Fruit fly (Drosophila melanogaster): Measurements from ENCODE around the gene Gug.

The Gug gene

dm6 chr3L:8441745-8442575 lies 7.8 kb upstream of the Gug start, which contains the start of gene Unr (continued):
- no peak; the same call in 1 of the 2 replicates for TF ChIP-seq amos (GFP tag; IDR thresholded peaks at IDR 0.05; ENCODE audit: partially characterized antibody)
- peak; percentile 69 for TF ChIP-seq dm (GFP tag; optimal IDR thresholded peaks at IDR 0.05)
- TF ChIP-seq CG12219 (GFP tag; optimal IDR thresholded peaks at IDR 0.05): peak; percentile 55
- peak; percentile 39 for TF ChIP-seq Jarid2 (GFP tag; optimal IDR thresholded peaks at IDR 0.05)
- TF ChIP-seq CG4282 (GFP tag; optimal IDR thresholded peaks at IDR 0.05): peak; percentile 58
- TF ChIP-seq CG8281 (tag; optimal IDR thresholded peaks at IDR 0.05): peak; percentile 52
- TF ChIP-seq stwl (tag; optimal IDR thresholded peaks at IDR 0.05): peak; percentile 49
- TF ChIP-seq Poxn (GFP tag; IDR thresholded peaks at IDR 0.05): no peak
- peak; percentile 75 for TF ChIP-seq bcd (GFP tag; optimal IDR thresholded peaks at IDR 0.05)
- peak; percentile 54 for TF ChIP-seq tap (tag; optimal IDR thresholded peaks at IDR 0.05)
- TF ChIP-seq CG8089 (GFP tag; optimal IDR thresholded peaks at IDR 0.05): peak; percentile 52
- TF ChIP-seq scrt (GFP tag; optimal IDR thresholded peaks at IDR 0.05): peak; percentile 57
- TF ChIP-seq CG6654 (GFP tag; optimal IDR thresholded peaks at IDR 0.05): peak; percentile 4
- TF ChIP-seq CG12942 (GFP tag; optimal IDR thresholded peaks at IDR 0.05): peak; percentile 76
- TF ChIP-seq Hr39 (optimal IDR thresholded peaks at IDR 0.05): no peak
- peak; percentile 53 for TF ChIP-seq eyg (GFP tag; optimal IDR thresholded peaks at IDR 0.05)
- peak; percentile 85 for TF ChIP-seq CG13624 (GFP tag; optimal IDR thresholded peaks at IDR 0.05)
- no peak for TF ChIP-seq mld (GFP tag; IDR thresholded peaks at IDR 0.05; ENCODE audit: partially characterized antibody)
- peak; percentile 15; the same call in 1 of the 3 replicates for TF ChIP-seq CG14860 (GFP tag; IDR thresholded peaks at IDR 0.05; ENCODE audit: partially characterized antibody)
- no peak for TF ChIP-seq pita (GFP tag; optimal IDR thresholded peaks at IDR 0.05)
- peak; percentile 67 for TF ChIP-seq CG18476 (GFP tag; optimal IDR thresholded peaks at IDR 0.05)
- no peak for TF ChIP-seq CG34224 (GFP tag; IDR thresholded peaks at IDR 0.05; ENCODE audit: partially characterized antibody)
- no peak; the same call in 1 of the 2 replicates for TF ChIP-seq CG14667 (GFP tag; IDR thresholded peaks at IDR 0.05)
- TF ChIP-seq ttk (GFP tag; IDR thresholded peaks at IDR 0.05): peak; percentile 50; the same call in 1 of the 2 replicates
- peak; percentile 79 for TF ChIP-seq CG17385 (GFP tag; optimal IDR thresholded peaks at IDR 0.05)
- peak; percentile 76 for TF ChIP-seq slp2 (GFP tag; optimal IDR thresholded peaks at IDR 0.05)
- TF ChIP-seq usp (GFP tag; optimal IDR thresholded peaks at IDR 0.05): no peak
- TF ChIP-seq CG7987 (GFP tag; optimal IDR thresholded peaks at IDR 0.05): peak; percentile 72
- TF ChIP-seq CG10462 (GFP tag; optimal IDR thresholded peaks at IDR 0.05): peak; percentile 46
- TF ChIP-seq HmgZ (tag; optimal IDR thresholded peaks at IDR 0.05): peak; percentile 88
- peak; percentile 85 for TF ChIP-seq sob (GFP tag; IDR thresholded peaks at IDR 0.05)
- no peak for TF ChIP-seq CG7963 (GFP tag; IDR thresholded peaks at IDR 0.05; ENCODE audit: partially characterized antibody)
- no peak for TF ChIP-seq danr (GFP tag; IDR thresholded peaks at IDR 0.05)
- TF ChIP-seq CG14441 (GFP tag; IDR thresholded peaks at IDR 0.05): peak; percentile 73
- TF ChIP-seq fd64A (GFP tag; optimal IDR thresholded peaks at IDR 0.05): no peak
- TF ChIP-seq CG1647 (GFP tag; optimal IDR thresholded peaks at IDR 0.05): peak; percentile 73
- TF ChIP-seq Max (GFP tag; optimal IDR thresholded peaks at IDR 0.05): peak; percentile 29
- peak; percentile 40 for TF ChIP-seq nerfin-1 (tag; optimal IDR thresholded peaks at IDR 0.05)
- peak; percentile 95 for TF ChIP-seq sens (GFP tag)
- TF ChIP-seq ara (GFP tag; IDR thresholded peaks at IDR 0.05): peak; percentile 62; the same call in 1 of the 2 replicates
- TF ChIP-seq tna (GFP tag; IDR thresholded peaks at IDR 0.05; ENCODE audit: partially characterized antibody): no peak
- peak; percentile 81 for TF ChIP-seq jumu (GFP tag; optimal IDR thresholded peaks at IDR 0.05)
- peak; percentile 75 for TF ChIP-seq pzg (GFP tag; optimal IDR thresholded peaks at IDR 0.05)
- TF ChIP-seq Sox100B (GFP tag; optimal IDR thresholded peaks at IDR 0.05): peak; percentile 65
- TF ChIP-seq CG4424 (GFP tag; optimal IDR thresholded peaks at IDR 0.05): peak; percentile 83
- peak; percentile 84 for TF ChIP-seq CG18599 (GFP tag; optimal IDR thresholded peaks at IDR 0.05)
- TF ChIP-seq CG31224 (GFP tag; IDR thresholded peaks at IDR 0.05): peak; percentile 66
- TF ChIP-seq trh (GFP tag; optimal IDR thresholded peaks at IDR 0.05): peak; percentile 63
- TF ChIP-seq seq (GFP tag; IDR thresholded peaks at IDR 0.05): no peak

Measured in whole organism, embryonic.